Worm (Caenorhabditis elegans): Measurements from ENCODE around the gene acr-25.
A peak's percentile ranks its signal among the peaks of the same experiment; 100 is the strongest.

Gene acr-25

ce11 chrIV:6464005-6464404 is at the start of gene acr-25:
Gene acr-25, plus strand, starts transcription at chrIV:6464305.
- TF ChIP-seq pat-9 (tag; optimal IDR thresholded peaks at IDR 0.05) (no peak), rnt-1 (tag; optimal IDR thresholded peaks at IDR 0.05) (no peak), ttx-3 (tag; optimal IDR thresholded peaks at IDR 0.05) (no peak), nhr-11 (tag; optimal IDR thresholded peaks at IDR 0.05) (no peak), pha-2 (tag; optimal IDR thresholded peaks at IDR 0.05) (no peak), pqm-1 (tag; optimal IDR thresholded peaks at IDR 0.05) (no peak), ets-4 (tag; optimal IDR thresholded peaks at IDR 0.05) (no peak), pros-1 (tag; optimal IDR thresholded peaks at IDR 0.05) (no peak), C38D4.7 (GFP tag; optimal IDR thresholded peaks at IDR 0.05) (no peak), che-1 (tag; optimal IDR thresholded peaks at IDR 0.05) (no peak), elt-2 (tag; optimal IDR thresholded peaks at IDR 0.05) (no peak), ceh-14 (tag; optimal IDR thresholded peaks at IDR 0.05) (no peak), nhr-232 (tag; optimal IDR thresholded peaks at IDR 0.05) (no peak), ceh-19 (GFP tag; optimal IDR thresholded peaks at IDR 0.05) (no peak)

DNA sequence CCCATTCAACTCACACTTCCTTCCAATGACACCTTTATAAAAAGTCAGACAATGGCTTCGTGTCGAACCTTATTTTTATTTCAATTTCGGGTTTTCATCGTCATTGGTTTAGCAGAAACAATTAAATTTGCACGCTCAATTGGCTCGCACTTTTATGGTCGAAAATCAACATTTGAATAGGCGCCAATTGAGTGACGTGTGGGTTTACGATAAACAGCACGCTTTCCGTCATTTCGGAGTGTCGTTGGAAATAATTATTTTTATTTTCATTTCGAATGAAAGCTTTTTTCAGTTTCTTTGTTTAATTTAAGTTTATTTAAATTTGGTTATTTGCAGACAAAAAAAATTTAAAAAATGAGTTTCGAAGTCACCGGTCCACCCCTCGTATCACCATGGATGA is 49.0 kb upstream of the acr-25 start, which contains the start of gene exos-2:
Gene exos-2, plus strand, starts transcription at position 330 of the 400 bp plus-strand sequence.
- TF ChIP-seq tbx-2 (tag; optimal IDR thresholded peaks at IDR 0.05): peak; percentile 15
- peak; percentile 26 for TF ChIP-seq nfya-1 (tag; optimal IDR thresholded peaks at IDR 0.05)
- peak; percentile 55 for TF ChIP-seq unc-42 (tag; optimal IDR thresholded peaks at IDR 0.05)
- no peak for TF ChIP-seq hlh-6 (tag; optimal IDR thresholded peaks at IDR 0.05)
- TF ChIP-seq ceh-31 (tag; optimal IDR thresholded peaks at IDR 0.05): peak; percentile 30
- peak; percentile 3 for TF ChIP-seq unc-55 (GFP tag; optimal IDR thresholded peaks at IDR 0.05)

ce11 chrIV:6416553-6416952 is 47.6 kb upstream of the acr-25 start, which contains the start of gene Y73B6BL.22:
Gene Y73B6BL.22, minus strand, starts transcription at chrIV:6416653.
- TF ChIP-seq K02D7.2 (tag; optimal IDR thresholded peaks at IDR 0.05) (no peak), F13H6.1 (tag; optimal IDR thresholded peaks at IDR 0.05) (no peak), ceh-18 (tag; optimal IDR thresholded peaks at IDR 0.05) (no peak), hlh-6 (tag; optimal IDR thresholded peaks at IDR 0.05) (no peak), nhr-232 (tag; optimal IDR thresholded peaks at IDR 0.05) (no peak), hlh-15 (tag; optimal IDR thresholded peaks at IDR 0.05) (no peak), dmd-4 (tag; optimal IDR thresholded peaks at IDR 0.05; ENCODE audit: borderline replicate concordance) (no peak), tbx-2 (tag; optimal IDR thresholded peaks at IDR 0.05) (no peak)

DNA sequence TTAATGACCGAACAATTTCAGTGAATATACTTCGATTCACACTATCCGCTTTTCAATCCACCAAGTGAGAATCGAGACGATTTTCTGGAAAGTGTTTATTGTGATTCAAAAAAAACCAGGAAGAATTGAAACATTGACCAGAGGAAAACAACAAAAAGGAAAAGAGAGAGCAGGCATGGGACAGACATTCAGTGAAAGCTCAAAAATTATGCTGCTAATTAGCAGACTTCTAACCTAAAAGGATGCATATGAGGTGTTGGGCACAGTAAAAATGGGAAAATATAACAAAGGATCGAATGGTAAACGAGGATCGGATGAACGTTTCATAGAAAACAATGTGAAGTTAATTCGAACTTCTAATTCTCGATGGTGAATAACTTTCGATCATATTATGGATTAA is 46.5 kb upstream of the acr-25 start:
- TF ChIP-seq unc-86 (tag; optimal IDR thresholded peaks at IDR 0.05) (no peak), mec-3 (tag; optimal IDR thresholded peaks at IDR 0.05; ENCODE audit: borderline replicate concordance) (no peak), hlh-30 (tag; optimal IDR thresholded peaks at IDR 0.05; ENCODE audit: insufficient read depth) (no peak), ceh-34 (tag; optimal IDR thresholded peaks at IDR 0.05) (no peak), ets-4 (tag; optimal IDR thresholded peaks at IDR 0.05) (no peak), zip-5 (tag; optimal IDR thresholded peaks at IDR 0.05) (no peak), lim-6 (tag; optimal IDR thresholded peaks at IDR 0.05) (no peak), ceh-9 (tag; optimal IDR thresholded peaks at IDR 0.05) (no peak), ceh-24 (tag; optimal IDR thresholded peaks at IDR 0.05) (no peak), hlh-6 (tag; optimal IDR thresholded peaks at IDR 0.05) (no peak), ceh-31 (tag; optimal IDR thresholded peaks at IDR 0.05) (no peak)

- TF ChIP-seq fkh-6 (tag; optimal IDR thresholded peaks at IDR 0.05) (no peak), pag-3 (tag; optimal IDR thresholded peaks at IDR 0.05; ENCODE audit: borderline replicate concordance) (no peak), gmeb-2 (tag; optimal IDR thresholded peaks at IDR 0.05) (no peak), C38D4.7 (GFP tag; optimal IDR thresholded peaks at IDR 0.05) (no peak), sox-2 (GFP tag; IDR thresholded peaks at IDR 0.05) (no peak), dve-1 (tag; optimal IDR thresholded peaks at IDR 0.05) (no peak)
Observed at ce11 chrIV:6419031-6419582, 45.0 kb upstream of the acr-25 start, which contains the start of the genes Y73B6BL.23 and htp-2. Gene Y73B6BL.23, minus strand, starts transcription at chrIV:6419081. Gene htp-2, plus strand, starts transcription at chrIV:6419522.

All from whole organism, late embryonic.